Worm (Caenorhabditis elegans): ENCODE results near the gene grd-4.

DNA sequence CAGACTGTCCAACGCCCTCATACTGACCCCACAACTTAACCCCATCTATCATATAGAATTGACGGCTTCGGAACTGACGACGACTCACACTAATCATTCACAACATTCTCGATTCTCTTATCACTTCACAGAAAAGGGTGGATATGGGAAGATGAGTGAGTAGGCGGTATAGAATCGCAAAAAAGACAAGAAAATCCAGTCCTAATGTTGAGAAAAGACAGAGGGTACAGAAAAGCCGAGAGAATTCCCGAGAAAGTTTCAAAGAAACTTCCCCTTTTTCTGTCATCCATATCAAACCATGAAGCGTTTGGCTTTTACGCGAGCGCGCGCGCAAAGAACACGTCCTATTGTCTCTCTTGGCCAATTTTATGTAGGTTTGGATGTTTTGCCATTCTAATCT lies 3.2 kb downstream of the grd-4 start:
- TF ChIP-seq unc-62 (GFP tag; optimal IDR thresholded peaks at IDR 0.05), result no peak
- no peak for TF ChIP-seq hlh-1 (tag; optimal IDR thresholded peaks at IDR 0.05)
- TF ChIP-seq lsy-2 (tag; optimal IDR thresholded peaks at IDR 0.05), result no peak

All from whole organism, mixed stage, embryonic.